Fruit fly (Drosophila melanogaster) S2 (cell line): ENCODE data around the gene lft.

Source experiments
- CG8478 ChIP-seq: fragments of >200 bp; optimal IDR thresholded peaks from 2 replicates; lab custom pipeline; 2018
- CTCF ChIP-seq, 2 experiments: fragments of >200 bp; optimal IDR thresholded peaks; 2 replicates each; lab custom pipeline; 2018

dm6 chr2L:10413251-10414127, 49.2 kb downstream of the lft start, which contains the start of the genes CG5355 and Klp31E:
- no peak for TF ChIP-seq CTCF (optimal IDR thresholded peaks at IDR 0.05; lab: Kevin White, UChicago)
- TF ChIP-seq CG8478 (lab: Kevin White, UChicago), result no peak
